Fruit fly (Drosophila melanogaster): ENCODE results near the gene Nedd4.

Gene Nedd4

DNA sequence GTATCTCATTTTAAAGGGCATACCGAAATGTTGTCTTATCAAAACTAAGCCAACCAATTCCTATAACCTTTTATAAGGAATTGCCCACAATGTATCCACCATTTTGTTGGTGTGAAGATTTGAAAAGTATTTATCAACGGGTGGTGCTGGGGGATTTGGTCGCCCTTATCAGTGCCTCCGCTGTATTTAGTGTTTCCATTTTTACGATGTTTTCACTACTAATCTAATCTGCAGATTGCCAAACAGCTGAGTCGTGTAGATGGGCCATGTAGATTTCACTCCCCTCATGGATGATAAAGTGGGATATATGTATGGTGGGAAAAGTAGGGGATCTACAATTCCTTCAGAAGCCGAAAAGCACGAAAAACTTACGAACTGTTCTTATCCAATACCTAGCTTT is 1.5 kb downstream of the Nedd4 start (continued):
- peak; percentile 63 for TF ChIP-seq CG10543 (GFP tag; optimal IDR thresholded peaks at IDR 0.05)
- TF ChIP-seq wek (GFP tag; optimal IDR thresholded peaks at IDR 0.05), result peak; percentile 32
- peak; percentile 11 for TF ChIP-seq unpg (GFP tag; optimal IDR thresholded peaks at IDR 0.05)
- peak; percentile 50 for TF ChIP-seq CG12071 (GFP tag; optimal IDR thresholded peaks at IDR 0.05)
- TF ChIP-seq CG17568 (GFP tag; optimal IDR thresholded peaks at IDR 0.05), result peak; percentile 1
- TF ChIP-seq dpn (GFP tag; optimal IDR thresholded peaks at IDR 0.05), result no peak
- TF ChIP-seq HLHmδ (GFP tag; optimal IDR thresholded peaks at IDR 0.05), result peak; percentile 26
- no peak for TF ChIP-seq zfh2 (GFP tag; optimal IDR thresholded peaks at IDR 0.05)
- peak; percentile 34 for TF ChIP-seq CG15514 (GFP tag; optimal IDR thresholded peaks at IDR 0.05)
- no peak for TF ChIP-seq gsb-n (tag; optimal IDR thresholded peaks at IDR 0.05)
- TF ChIP-seq exex (tag; optimal IDR thresholded peaks at IDR 0.05), result peak; percentile 96
- no peak for TF ChIP-seq Chrac-16 (GFP tag; optimal IDR thresholded peaks at IDR 0.05)
- peak; percentile 18 for TF ChIP-seq Nf-YC (tag; optimal IDR thresholded peaks at IDR 0.05)
- TF ChIP-seq gfzf (GFP tag; optimal IDR thresholded peaks at IDR 0.05), result no peak
- TF ChIP-seq BtbVII (GFP tag; optimal IDR thresholded peaks at IDR 0.05), result peak; percentile 58
- TF ChIP-seq pfk (GFP tag; optimal IDR thresholded peaks at IDR 0.05), result peak; percentile 35
- TF ChIP-seq fd3F (GFP tag; optimal IDR thresholded peaks at IDR 0.05), result no peak
- peak; percentile 3 for TF ChIP-seq CG12659 (GFP tag; optimal IDR thresholded peaks at IDR 0.05)
- no peak for TF ChIP-seq CG2116 (GFP tag; optimal IDR thresholded peaks at IDR 0.05)
- peak; percentile 5 for TF ChIP-seq CG13894 (tag; optimal IDR thresholded peaks at IDR 0.05)
- TF ChIP-seq CG4328 (GFP tag; optimal IDR thresholded peaks at IDR 0.05), result peak; percentile 32
- no peak for TF ChIP-seq CG2129 (GFP tag; IDR thresholded peaks at IDR 0.05; ENCODE audit: partially characterized antibody)
- TF ChIP-seq dm (GFP tag; optimal IDR thresholded peaks at IDR 0.05), result no peak
- TF ChIP-seq Deaf1 (tag; optimal IDR thresholded peaks at IDR 0.05), result no peak
- no peak for TF ChIP-seq esg (GFP tag; conservative IDR thresholded peaks at IDR 0.05)
- TF ChIP-seq CG14965 (GFP tag; optimal IDR thresholded peaks at IDR 0.05; ENCODE audit: borderline replicate concordance), result no peak
- no peak for TF ChIP-seq CG4360 (GFP tag; IDR thresholded peaks at IDR 0.05)
- TF ChIP-seq abd-A (tag; optimal IDR thresholded peaks at IDR 0.05), result no peak
- peak; percentile 25 for TF ChIP-seq Fer1 (GFP tag; optimal IDR thresholded peaks at IDR 0.05)
- peak in 1 of 2 experiments; percentile 40 for TF ChIP-seq crp (GFP tag; optimal IDR thresholded peaks at IDR 0.05)
- peak; percentile 70 for TF ChIP-seq CG13296 (GFP tag; optimal IDR thresholded peaks at IDR 0.05)
- peak; percentile 9 for TF ChIP-seq PHDP (tag; optimal IDR thresholded peaks at IDR 0.05)
- peak; percentile 84 for TF ChIP-seq sug (tag; optimal IDR thresholded peaks at IDR 0.05)
- TF ChIP-seq CG5180 (GFP tag; optimal IDR thresholded peaks at IDR 0.05), result peak; percentile 0
- peak; percentile 6 for TF ChIP-seq salm (tag; optimal IDR thresholded peaks at IDR 0.05)
- peak; percentile 74 for TF ChIP-seq Hey (tag; optimal IDR thresholded peaks at IDR 0.05)
- no peak for TF ChIP-seq yki (optimal IDR thresholded peaks at IDR 0.05)
- no peak for TF ChIP-seq CG4404 (GFP tag; IDR thresholded peaks at IDR 0.05)
- TF ChIP-seq CG6175 (GFP tag; IDR thresholded peaks at IDR 0.05), result no peak
- no peak for TF ChIP-seq D19B (GFP tag; optimal IDR thresholded peaks at IDR 0.05)
- TF ChIP-seq CG10274 (GFP tag; optimal IDR thresholded peaks at IDR 0.05), result peak; percentile 81
- TF ChIP-seq ssp (GFP tag; IDR thresholded peaks at IDR 0.05), result no peak
- TF ChIP-seq zf30C (GFP tag; optimal IDR thresholded peaks at IDR 0.05), result no peak
- TF ChIP-seq D (optimal IDR thresholded peaks at IDR 0.05), result no peak
- TF ChIP-seq D (GFP tag; optimal IDR thresholded peaks at IDR 0.05), result no peak
- TF ChIP-seq CG15479 (GFP tag; optimal IDR thresholded peaks at IDR 0.05), result peak; percentile 40
- no peak for TF ChIP-seq CG18262 (tag; optimal IDR thresholded peaks at IDR 0.05)
- peak; percentile 25 for TF ChIP-seq odd (GFP tag; optimal IDR thresholded peaks at IDR 0.05)
- no peak for TF ChIP-seq gce (GFP tag; IDR thresholded peaks at IDR 0.05)
- TF ChIP-seq CG42726 (GFP tag; IDR thresholded peaks at IDR 0.05; ENCODE audit: partially characterized antibody), result no peak
